Worm (Caenorhabditis elegans) whole organism, dauer: ENCODE measurements around the gene Y44A6D.1.

Source experiments
- unc-62 ChIP-seq: sonication (generic microtip); optimal IDR thresholded peaks from 2 replicates; lab custom pipeline; 2017; ENCODE audit warnings: missing biosample characterization, missing genetic modification reagents, missing genetic modification characterization

Y44A6D.1 gene

ce11 chrV:20790011-20790410, at the start of gene Y44A6D.1:
TSS of gene Y44A6D.1 (minus strand) at chrV:20790033.
- no peak for TF ChIP-seq unc-62 (GFP tag; lab: Kevin White, UChicago)

ce11 chrV:20838565-20838964, 48.7 kb upstream of the Y44A6D.1 start, which contains the start of gene exos-7:
TSS of gene exos-7 (plus strand) at chrV:20838865.
- TF ChIP-seq unc-62 (GFP tag; lab: Kevin White, UChicago), result no peak

ce11 chrV:20837765-20838164, 47.9 kb upstream of the Y44A6D.1 start, which contains the start of gene mrps-12:
TSS of gene mrps-12 (plus strand) at chrV:20838080.
- no peak for TF ChIP-seq unc-62 (GFP tag; lab: Kevin White, UChicago)

- no peak for TF ChIP-seq unc-62 (GFP tag; lab: Kevin White, UChicago)
Measured at ce11 chrV:20832554-20832963, 42.7 kb upstream of the Y44A6D.1 start.

DNA sequence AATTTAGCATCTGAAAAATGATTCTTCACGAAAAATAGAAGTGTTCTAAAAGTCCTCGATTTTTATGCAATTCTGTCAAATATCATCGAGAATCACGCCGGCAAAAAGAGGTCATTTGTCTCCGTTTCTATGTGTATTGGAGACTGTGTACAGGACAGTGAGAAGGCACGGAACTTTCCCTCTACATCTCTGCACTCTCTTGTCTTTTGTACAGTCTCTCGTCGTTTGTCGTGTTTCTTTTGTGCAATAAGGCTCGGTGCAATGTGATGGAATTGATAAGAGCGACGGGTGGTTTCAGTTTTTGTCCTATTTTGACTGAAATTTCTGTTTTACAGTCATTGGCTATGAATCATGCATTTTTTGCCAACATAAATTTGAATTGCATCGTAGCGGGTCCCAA, 42.0 kb upstream of the Y44A6D.1 start:
- TF ChIP-seq unc-62 (GFP tag; lab: Kevin White, UChicago), result no peak

DNA sequence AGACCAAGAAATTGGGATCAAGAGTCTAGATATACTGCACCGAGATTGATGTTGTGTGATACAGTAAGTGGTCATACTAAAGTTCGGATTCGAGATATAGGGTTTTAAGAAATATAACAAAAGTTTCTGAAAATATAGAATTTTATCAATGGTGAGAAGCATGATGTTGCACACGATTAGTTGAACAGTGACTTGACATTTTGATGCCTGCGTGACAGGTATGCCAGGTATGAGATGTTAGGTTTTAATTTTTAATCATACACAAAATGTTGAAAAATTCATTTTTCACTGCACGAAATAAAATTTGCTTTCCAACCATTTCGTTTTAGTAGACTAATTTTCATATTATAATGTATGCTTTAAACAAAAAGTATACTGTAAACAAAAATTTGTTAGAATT, 40.6 kb upstream of the Y44A6D.1 start:
- no peak for TF ChIP-seq unc-62 (GFP tag; lab: Kevin White, UChicago)

- no peak for TF ChIP-seq unc-62 (GFP tag; lab: Kevin White, UChicago)
Measured at ce11 chrV:20829511-20829910, 39.7 kb upstream of the Y44A6D.1 start, which contains the start of gene num-1. TSS of gene num-1 (plus strand) at chrV:20829811.

ce11 chrV:20828820-20829219, 39.0 kb upstream of the Y44A6D.1 start, which contains the start of gene sbt-1:
TSS of gene sbt-1 (minus strand) at chrV:20828881.
- TF ChIP-seq unc-62 (GFP tag; lab: Kevin White, UChicago), result no peak

- TF ChIP-seq unc-62 (GFP tag; lab: Kevin White, UChicago), result no peak
Measured at ce11 chrV:20826618-20827017, 36.8 kb upstream of the Y44A6D.1 start.

- no peak for TF ChIP-seq unc-62 (GFP tag; lab: Kevin White, UChicago)
Measured at ce11 chrV:20824962-20825609, 35.3 kb upstream of the Y44A6D.1 start, which contains the start of the genes gcy-22 and grl-14. TSS of gene gcy-22 (minus strand) at chrV:20825062. TSS of gene grl-14 (plus strand) at chrV:20825559.

ce11 chrV:20820033-20820432, 30.2 kb upstream of the Y44A6D.1 start, which contains the start of gene T03D8.6:
TSS of gene T03D8.6 (minus strand) at chrV:20820330.
- TF ChIP-seq unc-62 (GFP tag; lab: Kevin White, UChicago), result no peak

DNA sequence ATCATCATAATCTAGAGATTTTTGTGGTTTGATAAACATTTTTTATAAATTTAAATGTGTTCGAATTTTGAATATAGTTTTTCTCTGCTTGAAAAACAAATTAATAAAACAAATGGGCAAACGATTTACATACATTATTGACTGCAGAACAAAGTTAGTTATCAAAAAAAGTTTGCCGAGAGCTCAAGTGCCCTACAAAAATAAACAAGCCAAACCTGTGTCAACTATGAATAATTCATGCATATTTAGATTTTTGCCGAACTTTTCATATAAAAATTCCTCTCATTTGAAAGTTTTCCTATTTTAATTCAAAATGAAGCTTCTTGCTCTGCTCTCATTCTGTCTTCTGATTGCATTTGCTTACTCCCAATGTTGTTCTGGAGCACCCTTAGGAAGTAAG, 26.0 kb upstream of the Y44A6D.1 start, which contains the start of gene sshk-1:
Gene sshk-1, plus strand, starts transcription at position 301 of the 400 bp plus-strand sequence.
- no peak for TF ChIP-seq unc-62 (GFP tag; lab: Kevin White, UChicago)

DNA sequence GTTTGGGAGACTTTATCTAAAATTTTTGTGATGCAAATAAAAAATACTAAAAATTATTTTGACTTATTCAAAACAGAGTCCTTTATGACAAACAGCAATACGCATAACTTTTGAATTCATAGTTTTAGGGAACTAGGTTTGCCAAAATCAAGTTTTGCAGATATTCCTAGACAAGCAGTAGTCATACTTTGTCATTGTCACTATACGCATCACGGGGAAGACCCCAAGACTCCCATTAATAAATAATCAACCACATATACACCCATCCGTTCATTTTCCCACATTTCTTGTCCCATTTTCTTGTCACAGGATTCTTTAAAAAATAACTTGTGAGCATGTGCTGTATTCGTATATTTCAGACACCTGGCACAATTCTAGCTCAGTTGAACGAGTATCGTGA, 24.6 kb upstream of the Y44A6D.1 start, which contains the start of gene Y44A6D.7:
Gene Y44A6D.7, plus strand, starts transcription at position 301 of the 400 bp plus-strand sequence.
- no peak for TF ChIP-seq unc-62 (GFP tag; lab: Kevin White, UChicago)

- TF ChIP-seq unc-62 (GFP tag; lab: Kevin White, UChicago), result no peak
Measured at ce11 chrV:20813646-20814045, 23.8 kb upstream of the Y44A6D.1 start.

DNA sequence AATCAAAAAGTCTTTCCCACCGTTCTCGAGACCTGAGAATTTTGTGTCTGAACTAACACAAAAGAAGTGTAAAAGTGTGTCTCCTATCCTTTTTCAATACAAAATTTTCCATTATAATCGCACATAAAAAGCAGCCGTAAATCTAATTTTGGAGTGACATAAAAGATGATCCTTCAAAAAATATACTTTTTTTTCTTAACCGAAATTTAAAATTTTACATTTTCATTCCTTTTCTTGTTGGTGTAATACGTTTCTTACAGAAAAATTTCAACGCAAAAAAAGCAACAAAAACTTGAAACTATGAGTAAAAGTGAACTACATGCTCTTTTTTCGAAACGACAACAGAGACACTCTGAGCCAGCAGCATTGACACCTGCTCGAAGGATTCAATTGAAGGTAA, 17.2 kb upstream of the Y44A6D.1 start, which contains the start of gene Y44A6D.6:
Gene Y44A6D.6, plus strand, starts transcription at position 301 of the 400 bp plus-strand sequence.
- no peak for TF ChIP-seq unc-62 (GFP tag; lab: Kevin White, UChicago)

DNA sequence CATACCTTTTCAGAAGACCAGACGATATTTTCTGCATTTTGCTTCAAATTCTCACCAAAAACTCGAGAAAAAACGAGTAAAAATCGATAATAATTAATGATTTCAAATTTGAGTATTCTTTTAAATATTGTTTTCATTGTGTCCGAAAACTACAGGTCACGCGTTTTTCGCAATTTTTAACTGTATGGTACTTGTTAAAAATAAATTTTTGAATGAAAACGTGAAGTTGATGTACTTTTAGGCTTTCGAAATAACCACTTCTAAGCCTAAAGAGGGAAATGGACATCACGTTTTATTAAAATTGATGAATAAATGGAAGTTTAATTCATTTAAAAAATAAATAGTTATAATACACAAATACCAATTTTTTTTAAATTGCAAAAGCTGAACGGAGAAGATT, 13.1 kb upstream of the Y44A6D.1 start, which contains the start of gene Y44A6D.5:
Gene Y44A6D.5, minus strand, starts transcription at position 101 of the 400 bp plus-strand sequence.
- no peak for TF ChIP-seq unc-62 (GFP tag; lab: Kevin White, UChicago)

- no peak for TF ChIP-seq unc-62 (GFP tag; lab: Kevin White, UChicago)
Measured at ce11 chrV:20797918-20798317, 8.1 kb upstream of the Y44A6D.1 start, which contains the start of gene sdf-9. TSS of gene sdf-9 (plus strand) at chrV:20798218.
